Fruit fly (Drosophila melanogaster): Measurements from ENCODE around the gene Adh.

- TF ChIP-seq CG6163 (GFP tag; IDR thresholded peaks at IDR 0.05): no peak
- TF ChIP-seq Sox14 (GFP tag; optimal IDR thresholded peaks at IDR 0.05): no peak
- no peak for TF ChIP-seq CG7368 (GFP tag; optimal IDR thresholded peaks at IDR 0.05)
Observed at dm6 chr2L:14614444-14614843, 908 bp upstream of the Adh start.
